Fruit fly (Drosophila melanogaster): Measurements from ENCODE around the gene Atpalpha.

- TF ChIP-seq OdsH (GFP tag; optimal IDR thresholded peaks at IDR 0.05) (no peak), CG31627 (GFP tag; optimal IDR thresholded peaks at IDR 0.05) (no peak), CG10631 (GFP tag; optimal IDR thresholded peaks at IDR 0.05) (no peak), Lpt (GFP tag; optimal IDR thresholded peaks at IDR 0.05) (no peak), CG8632 (GFP tag; optimal IDR thresholded peaks at IDR 0.05) (no peak), Sox15 (GFP tag; optimal IDR thresholded peaks at IDR 0.05) (no peak), acj6 (GFP tag; optimal IDR thresholded peaks at IDR 0.05) (no peak), CG6276 (GFP tag; optimal IDR thresholded peaks at IDR 0.05) (no peak), Hr38 (GFP tag; optimal IDR thresholded peaks at IDR 0.05) (no peak), CG1621 (tag; optimal IDR thresholded peaks at IDR 0.05) (no peak), CG9139 (GFP tag; optimal IDR thresholded peaks at IDR 0.05) (no peak), CG7368 (GFP tag; optimal IDR thresholded peaks at IDR 0.05) (no peak)
These were observed at the start of gene Atpalpha for dm6 chr3R:20948448-20949174.
